Fruit fly (Drosophila melanogaster) whole organism, prepupa: ENCODE results near the gene Cyp4ac1.
A peak's percentile ranks its signal among the peaks of the same experiment; 100 is the strongest.

ENCODE experiments used
- Blimp-1 ChIP-seq: fragments of 200-800 bp; sonication (Bioruptor generic); optimal IDR thresholded peaks from 3 replicates; lab custom pipeline; 2017; ENCODE audit warnings: missing biosample characterization, missing genetic modification characterization, mild to moderate bottlenecking, moderate library complexity, missing genetic modification reagents
- CG10631 ChIP-seq: fragments of 200-800 bp; sonication (Bioruptor generic); optimal IDR thresholded peaks from 2 replicates; lab custom pipeline; 2016; ENCODE audit warnings: missing biosample characterization, missing genetic modification characterization
- CG10669 ChIP-seq: fragments of 200-800 bp; sonication (Bioruptor generic); optimal IDR thresholded peaks from 3 replicates; lab custom pipeline; 2018; ENCODE audit warnings: missing biosample characterization, mild to moderate bottlenecking, missing genetic modification characterization, moderate library complexity
- CG11294 ChIP-seq: fragments of 200-800 bp; sonication (Bioruptor generic); IDR thresholded peaks from 2 replicates; pipeline ENCODE4 v1.3.6; 2022; ENCODE audit warnings: missing biosample characterization, missing genetic modification characterization
- CG11762 ChIP-seq: fragments of 200-800 bp; sonication (Bioruptor generic); optimal IDR thresholded peaks from 3 replicates; lab custom pipeline; 2016; ENCODE audit warnings: missing biosample characterization, missing genetic modification characterization; ENCODE audit not compliant: insufficient read depth
- CG15336 ChIP-seq: fragments of 200-800 bp; sonication (Bioruptor generic); IDR thresholded peaks from 2 replicates; pipeline ENCODE4 v1.3.6; 2022; ENCODE audit warnings: missing biosample characterization, missing genetic modification characterization
- CG1621 ChIP-seq: fragments of 200-800 bp; sonication (Bioruptor generic); optimal IDR thresholded peaks from 3 replicates; lab custom pipeline; 2018; ENCODE audit warnings: missing biosample characterization, mild to moderate bottlenecking, missing genetic modification characterization
- CG3032 ChIP-seq: fragments of 200-800 bp; optimal IDR thresholded peaks from 2 replicates; lab custom pipeline; 2019; ENCODE audit warnings: missing biosample characterization, mild to moderate bottlenecking, missing genetic modification characterization, moderate library complexity
- CG34406 ChIP-seq: fragments of 200-800 bp; sonication (Bioruptor generic); optimal IDR thresholded peaks from 3 replicates; lab custom pipeline; 2016; ENCODE audit warnings: missing biosample characterization, missing genetic modification characterization
- CG6163 ChIP-seq: fragments of 200-800 bp; sonication (Bioruptor generic); IDR thresholded peaks from 3 replicates; pipeline ENCODE4 v1.3.6; 2022; ENCODE audit warnings: missing biosample characterization, missing genetic modification characterization
- CG6792 ChIP-seq: fragments of 200-800 bp; sonication (Bioruptor generic); optimal IDR thresholded peaks from 3 replicates; lab custom pipeline; 2016; ENCODE audit warnings: missing biosample characterization, missing genetic modification characterization
- CG6808 ChIP-seq: fragments of 200-800 bp; sonication (Bioruptor generic); optimal IDR thresholded peaks from 3 replicates; lab custom pipeline; 2017; ENCODE audit warnings: missing biosample characterization, missing genetic modification characterization, mild to moderate bottlenecking, moderate library complexity, missing genetic modification reagents
- CG7368 ChIP-seq: fragments of 200-800 bp; sonication (Bioruptor generic); optimal IDR thresholded peaks from 3 replicates; lab custom pipeline; 2016; ENCODE audit warnings: missing biosample characterization, missing genetic modification characterization
- CG9139 ChIP-seq: fragments of 200-800 bp; sonication (Bioruptor generic); optimal IDR thresholded peaks from 3 replicates; lab custom pipeline; 2017; ENCODE audit warnings: missing biosample characterization, mild to moderate bottlenecking, missing genetic modification characterization
- Eip75B ChIP-seq: fragments of 200-800 bp; sonication (Bioruptor generic); optimal IDR thresholded peaks from 3 replicates; lab custom pipeline; 2016; ENCODE audit warnings: missing biosample characterization, missing genetic modification characterization
- Eip78C ChIP-seq: fragments of 200-800 bp; sonication (Bioruptor generic); peaks from one replicate; lab custom pipeline; 2016; ENCODE audit warnings: missing biosample characterization, missing genetic modification characterization
- Ets21C ChIP-seq: fragments of 200-800 bp; sonication (Bioruptor generic); optimal IDR thresholded peaks from 3 replicates; lab custom pipeline; 2016; ENCODE audit warnings: missing biosample characterization, missing genetic modification characterization
- Ets96B ChIP-seq: fragments of 200-800 bp; optimal IDR thresholded peaks from 2 replicates; lab custom pipeline; 2019; ENCODE audit warnings: missing biosample characterization, mild to moderate bottlenecking, missing genetic modification characterization, moderate library complexity
- Gug ChIP-seq: fragments of 200-800 bp; sonication (Bioruptor generic); IDR thresholded peaks from 2 replicates; pipeline ENCODE4 v1.3.6; 2022; ENCODE audit warnings: missing biosample characterization, missing genetic modification characterization
- Hr38 ChIP-seq: sonication (Bioruptor generic); optimal IDR thresholded peaks from 2 replicates; lab custom pipeline; 2016; ENCODE audit warnings: missing biosample characterization, missing genetic modification characterization
- Hr39 ChIP-seq: fragments of 200-800 bp; sonication (Bioruptor generic); optimal IDR thresholded peaks from 2 replicates; lab custom pipeline; 2016; ENCODE audit warnings: missing biosample characterization, missing genetic modification characterization
- Hr4 ChIP-seq: fragments of 200-800 bp; sonication (Bioruptor generic); optimal IDR thresholded peaks from 3 replicates; lab custom pipeline; 2016; ENCODE audit warnings: missing biosample characterization, missing genetic modification characterization
- Met ChIP-seq: fragments of 200-800 bp; sonication (Bioruptor generic); optimal IDR thresholded peaks from 3 replicates; lab custom pipeline; 2016; ENCODE audit warnings: missing biosample characterization, missing genetic modification characterization
- OdsH ChIP-seq: fragments of 200-800 bp; sonication (Bioruptor generic); optimal IDR thresholded peaks from 3 replicates; lab custom pipeline; 2016; ENCODE audit warnings: missing biosample characterization, missing genetic modification characterization
- Smox ChIP-seq: fragments of 200-800 bp; sonication (Bioruptor generic); optimal IDR thresholded peaks from 3 replicates; lab custom pipeline; 2016; ENCODE audit warnings: missing biosample characterization, missing genetic modification characterization
- Sox102F ChIP-seq: fragments of 200-800 bp; sonication (Bioruptor generic); optimal IDR thresholded peaks from 2 replicates; lab custom pipeline; 2016; ENCODE audit warnings: missing biosample characterization, mild to moderate bottlenecking, missing genetic modification characterization
- Sox14 ChIP-seq: fragments of 200-800 bp; sonication (Bioruptor generic); optimal IDR thresholded peaks from 3 replicates; lab custom pipeline; 2016; ENCODE audit warnings: missing biosample characterization, missing genetic modification characterization
- achi ChIP-seq: fragments of 200-800 bp; sonication (Bioruptor generic); optimal IDR thresholded peaks from 3 replicates; lab custom pipeline; 2016; ENCODE audit warnings: missing biosample characterization, missing genetic modification characterization
- acj6 ChIP-seq: fragments of 200-800 bp; sonication (Bioruptor generic); optimal IDR thresholded peaks from 3 replicates; lab custom pipeline; 2016; ENCODE audit warnings: missing biosample characterization, missing genetic modification characterization
- dsx ChIP-seq: fragments of 200-800 bp; optimal IDR thresholded peaks from 3 replicates; lab custom pipeline; 2019; ENCODE audit warnings: missing biosample characterization, mild to moderate bottlenecking, missing genetic modification characterization, moderate library complexity; ENCODE audit not compliant: poor library complexity, severe bottlenecking
- eg ChIP-seq: fragments of 200-800 bp; sonication (Bioruptor generic); IDR thresholded peaks from 3 replicates; pipeline ENCODE4 v1.3.6; 2022; ENCODE audit warnings: missing biosample characterization, missing genetic modification characterization
- esn ChIP-seq: fragments of 200-800 bp; sonication (Bioruptor generic); optimal IDR thresholded peaks from 2 replicates; lab custom pipeline; 2016; ENCODE audit warnings: missing biosample characterization, mild to moderate bottlenecking, missing genetic modification characterization, moderate library complexity
- fd85E ChIP-seq: fragments of 200-800 bp; sonication (Bioruptor generic); optimal IDR thresholded peaks from 3 replicates; lab custom pipeline; 2016; ENCODE audit warnings: missing biosample characterization, missing genetic modification characterization
- fkh ChIP-seq: fragments of 200-800 bp; sonication (Bioruptor generic); optimal IDR thresholded peaks from 3 replicates; lab custom pipeline; 2017; ENCODE audit warnings: missing biosample characterization, mild to moderate bottlenecking, missing genetic modification characterization, moderate library complexity
- lz ChIP-seq: fragments of 200-800 bp; sonication (Bioruptor generic); optimal IDR thresholded peaks from 3 replicates; lab custom pipeline; 2016; ENCODE audit warnings: missing biosample characterization, missing genetic modification characterization
- net ChIP-seq: fragments of 200-800 bp; sonication (Bioruptor generic); optimal IDR thresholded peaks from 3 replicates; lab custom pipeline; 2016; ENCODE audit warnings: missing biosample characterization, missing genetic modification characterization
- pdm3 ChIP-seq: fragments of 200-800 bp; sonication (Bioruptor generic); optimal IDR thresholded peaks from 3 replicates; lab custom pipeline; 2016; ENCODE audit warnings: missing biosample characterization, missing genetic modification characterization
- salr ChIP-seq, 2 experiments: fragments of 200-800 bp; sonication (Bioruptor generic); optimal IDR thresholded peaks; 3 replicates each; lab custom pipeline; 2016 to 2018; ENCODE audit warnings: missing biosample characterization in 2 of 2, missing genetic modification characterization in 2 of 2, mild to moderate bottlenecking in 1 of 2
- spab ChIP-seq: fragments of 200-800 bp; sonication (Bioruptor generic); optimal IDR thresholded peaks from 2 replicates; lab custom pipeline; 2017; ENCODE audit warnings: missing biosample characterization, mild to moderate bottlenecking, missing genetic modification characterization, missing genetic modification reagents
- ss ChIP-seq, 2 experiments: fragments of 200-800 bp; sonication (Bioruptor generic); optimal IDR thresholded peaks; 2 replicates in 1 of 2; 3 replicates in 1 of 2; lab custom pipeline; 2017 to 2018; ENCODE audit warnings: mild to moderate bottlenecking in 2 of 2, missing biosample characterization in 2 of 2, missing genetic modification characterization in 2 of 2, moderate library complexity in 1 of 2
- svp ChIP-seq: fragments of 200-800 bp; sonication (Bioruptor generic); peaks from one replicate; lab custom pipeline; 2016; ENCODE audit warnings: missing biosample characterization, missing genetic modification characterization
- topi ChIP-seq: fragments of 200-800 bp; sonication (Bioruptor generic); optimal IDR thresholded peaks from 3 replicates; lab custom pipeline; 2016; ENCODE audit warnings: missing biosample characterization, missing genetic modification characterization
- vri ChIP-seq: fragments of 200-800 bp; sonication (Bioruptor generic); optimal IDR thresholded peaks from 3 replicates; lab custom pipeline; 2016; ENCODE audit warnings: missing biosample characterization, mild to moderate bottlenecking, missing genetic modification characterization

Cyp4ac1 gene

dm6 chr2L:5270215-5271071, 6.6 kb downstream of the Cyp4ac1 start:
- TF ChIP-seq CG6163 (GFP tag; lab: Robert Waterston, UW) (no peak), lz (GFP tag; lab: Kevin White, UChicago) (no peak), esn (GFP tag; lab: Kevin White, UChicago) (peak; percentile 10), CG9139 (no peak), Met (GFP tag; lab: Kevin White, UChicago) (peak; percentile 6), Sox102F (GFP tag; lab: Kevin White, UChicago) (no peak), CG3032 (no peak), salr (GFP tag; optimal IDR thresholded peaks at IDR 0.05; lab: Kevin White, UChicago) (no peak), CG6808 (no peak), CG10631 (GFP tag; lab: Kevin White, UChicago) (no peak), fd85E (GFP tag; lab: Kevin White, UChicago) (no peak), Blimp-1 (GFP tag; lab: Kevin White, UChicago) (no peak), pdm3 (no peak), net (no peak), Sox14 (GFP tag; lab: Kevin White, UChicago) (peak; percentile 19), acj6 (GFP tag; lab: Kevin White, UChicago) (no peak), dsx (GFP tag; lab: Kevin White, UChicago) (peak; percentile 77), fkh (GFP tag; lab: Kevin White, UChicago) (no peak), achi (no peak), CG15336 (GFP tag; lab: Robert Waterston, UW) (peak; percentile 18; the same call in 1 of the 2 replicates), CG6792 (no peak), vri (no peak), Gug (GFP tag; lab: Robert Waterston, UW) (no peak), Hr38 (GFP tag; lab: Kevin White, UChicago) (no peak), CG11762 (GFP tag; lab: Kevin White, UChicago) (no peak), Hr39 (GFP tag; lab: Kevin White, UChicago) (no peak), CG11294 (GFP tag; lab: Robert Waterston, UW) (no peak), Eip78C (GFP tag; lab: Kevin White, UChicago) (peak; percentile 68), Ets96B (peak; percentile 9), Eip75B (GFP tag; lab: Kevin White, UChicago) (no peak), Hr4 (GFP tag; lab: Kevin White, UChicago) (peak; percentile 29), CG10669 (GFP tag; lab: Kevin White, UChicago) (no peak), ss (GFP tag; optimal IDR thresholded peaks at IDR 0.05; lab: Kevin White, UChicago) (no peak), spab (no peak), OdsH (GFP tag; lab: Kevin White, UChicago) (no peak), svp (GFP tag; lab: Kevin White, UChicago) (no peak), CG34406 (GFP tag; lab: Kevin White, UChicago) (no peak), topi (peak; percentile 4), CG1621 (no peak), CG7368 (GFP tag; lab: Kevin White, UChicago) (no peak), Smox (GFP tag; lab: Kevin White, UChicago) (no peak), Ets21C (no peak), eg (GFP tag; lab: Robert Waterston, UW) (no peak)
- TF ChIP-seq, all 60 proteins: peak for 9
